Worm (Caenorhabditis elegans) whole organism, L3 larva: ENCODE measurements around the gene T19B10.2.

ENCODE experiments used
- ama-1 ChIP-seq: fragments of 150-350 bp; optimal IDR thresholded peaks from 2 replicates; lab custom pipeline; 2018
- ceh-16 ChIP-seq: sonication (generic microtip); optimal IDR thresholded peaks from 2 replicates; lab custom pipeline; 2017; ENCODE audit warnings: missing biosample characterization, missing genetic modification characterization
- elt-1 ChIP-seq: fragments of 150-350 bp; optimal IDR thresholded peaks from 2 replicates; lab custom pipeline; 2014; ENCODE audit warnings: missing biosample characterization, missing genetic modification characterization
- fkh-2 ChIP-seq: fragments of 150-350 bp; optimal IDR thresholded peaks from 2 replicates; lab custom pipeline; 2014; ENCODE audit warnings: missing biosample characterization, missing genetic modification reagents, missing genetic modification characterization
- fos-1 ChIP-seq: fragments of 150-350 bp; optimal IDR thresholded peaks from 2 replicates; lab custom pipeline; 2014; ENCODE audit warnings: missing biosample characterization, missing genetic modification characterization
- lin-39 ChIP-seq: fragments of 150-350 bp; optimal IDR thresholded peaks from 2 replicates; lab custom pipeline; 2018; ENCODE audit warnings: missing biosample characterization, missing genetic modification reagents, missing genetic modification characterization
- nfya-1 ChIP-seq: sonication (generic microtip); optimal IDR thresholded peaks from 2 replicates; lab custom pipeline; 2017; ENCODE audit warnings: missing genetic modification characterization, mild to moderate bottlenecking, missing compliant biosample characterization, antibody characterized with exemption, moderate library complexity; ENCODE audit not compliant: insufficient read depth
- nhr-23 ChIP-seq: fragments of 150-350 bp; optimal IDR thresholded peaks from 2 replicates; lab custom pipeline; 2014; ENCODE audit warnings: missing biosample characterization, missing genetic modification reagents, missing genetic modification characterization
- nhr-237 ChIP-seq: fragments of 150-350 bp; optimal IDR thresholded peaks from 2 replicates; lab custom pipeline; 2014; ENCODE audit warnings: missing biosample characterization, missing genetic modification characterization
- nhr-25 ChIP-seq: sonication (generic microtip); optimal IDR thresholded peaks from 2 replicates; lab custom pipeline; 2017; ENCODE audit warnings: missing biosample characterization, missing genetic modification characterization
- pha-4 ChIP-seq: fragments of 150-350 bp; optimal IDR thresholded peaks from 2 replicates; lab custom pipeline; 2014; ENCODE audit warnings: missing biosample characterization, missing genetic modification reagents, missing genetic modification characterization
- pqm-1 ChIP-seq: fragments of 150-350 bp; optimal IDR thresholded peaks from 2 replicates; lab custom pipeline; 2017; ENCODE audit warnings: missing biosample characterization, missing genetic modification characterization, inconsistent platforms

DNA sequence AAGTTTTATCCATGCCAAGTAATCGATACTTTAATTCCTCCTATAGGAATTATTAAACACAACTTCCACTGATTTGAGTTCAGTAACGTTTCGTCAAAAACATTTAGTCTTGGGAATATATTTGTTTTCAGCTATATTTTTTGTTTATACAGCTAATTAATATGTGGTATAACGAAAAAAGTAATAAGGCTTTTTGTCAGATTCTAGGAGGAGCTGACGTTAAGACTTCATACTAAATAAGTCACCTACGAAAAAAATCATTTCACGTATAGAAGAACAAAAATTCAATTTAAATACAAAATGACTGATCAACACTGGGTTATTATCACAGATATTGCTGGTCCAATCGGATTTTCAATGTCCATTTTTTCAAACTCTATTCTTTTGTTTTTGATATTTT, 47.7 kb downstream of the T19B10.2 start, which contains the start of gene str-115:
- TF ChIP-seq pha-4 (tag; lab: Kevin White, UChicago) (no peak), nhr-237 (no peak), fos-1 (tag; lab: Kevin White, UChicago) (no peak), ceh-16 (tag; lab: Kevin White, UChicago) (no peak), ama-1 (lab: Kevin White, UChicago) (no peak), elt-1 (tag; lab: Kevin White, UChicago) (no peak), nhr-23 (tag; lab: Kevin White, UChicago) (no peak), pqm-1 (no peak), nfya-1 (tag; lab: Kevin White, UChicago) (no peak), nhr-25 (tag; lab: Kevin White, UChicago) (no peak), fkh-2 (no peak), lin-39 (tag; lab: Kevin White, UChicago) (no peak)
